Worm (Caenorhabditis elegans): Measurements from ENCODE around the gene Y66D12A.8.

DNA sequence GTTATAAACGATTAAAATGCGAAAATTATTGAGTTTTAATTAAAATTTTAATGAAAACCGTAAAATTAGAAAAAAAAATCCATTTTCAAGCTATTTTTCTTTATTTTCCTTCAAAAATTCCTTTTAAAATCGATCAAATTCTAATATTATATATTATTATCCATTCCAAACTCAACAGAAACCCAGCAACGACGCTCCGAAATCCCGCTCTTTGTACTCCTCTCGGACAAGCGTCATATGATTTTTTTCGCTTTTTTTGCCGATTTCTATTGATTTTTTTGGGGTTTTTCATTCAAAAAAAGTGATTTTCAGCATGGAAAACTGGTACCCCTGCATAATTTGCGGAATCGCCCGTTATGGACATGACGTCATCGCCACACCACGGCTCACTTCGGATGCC is 42.4 kb downstream of the Y66D12A.8 start, which contains the start of gene ceh-91:
- TF ChIP-seq pha-4 (tag; optimal IDR thresholded peaks at IDR 0.05) (no peak), ahr-1 (tag; optimal IDR thresholded peaks at IDR 0.05) (no peak), ref-2 (tag; optimal IDR thresholded peaks at IDR 0.05) (no peak), lin-11 (tag; optimal IDR thresholded peaks at IDR 0.05) (no peak), nfya-1 (tag; optimal IDR thresholded peaks at IDR 0.05) (no peak), unc-42 (tag; optimal IDR thresholded peaks at IDR 0.05) (no peak), fkh-6 (tag; optimal IDR thresholded peaks at IDR 0.05) (no peak), ceh-9 (tag; optimal IDR thresholded peaks at IDR 0.05) (no peak), unc-55 (GFP tag; optimal IDR thresholded peaks at IDR 0.05) (no peak), fkh-10 (GFP tag; optimal IDR thresholded peaks at IDR 0.05) (no peak)
